Fruit fly (Drosophila melanogaster): ENCODE measurements around the gene CG33181.

- TF ChIP-seq CG17806 (tag; optimal IDR thresholded peaks at IDR 0.05) (no peak), CG13204 (GFP tag; optimal IDR thresholded peaks at IDR 0.05) (no peak), CG14655 (GFP tag; optimal IDR thresholded peaks at IDR 0.05) (no peak), CG34367 (tag; optimal IDR thresholded peaks at IDR 0.05) (no peak), CG10348 (GFP tag; IDR thresholded peaks at IDR 0.05) (no peak), CG32121 (GFP tag; IDR thresholded peaks at IDR 0.05) (peak; percentile 61; the same call in 1 of the 2 replicates)
These were observed 45.6 kb downstream of the CG33181 start for dm6 chrX:8534734-8535133.
